Fruit fly (Drosophila melanogaster): ENCODE measurements around the gene fbp.

fbp gene

dm6 chr2L:19756716-19757115 is 7.2 kb downstream of the fbp start, which contains the start of gene CG10631 (continued):
- TF ChIP-seq CG8089 (GFP tag; optimal IDR thresholded peaks at IDR 0.05) (no peak), CG32767 (GFP tag; IDR thresholded peaks at IDR 0.05) (no peak), CG6683 (GFP tag; optimal IDR thresholded peaks at IDR 0.05) (no peak), ara (GFP tag; IDR thresholded peaks at IDR 0.05) (no peak), trh (GFP tag; optimal IDR thresholded peaks at IDR 0.05) (no peak), Adf1 (GFP tag; IDR thresholded peaks at IDR 0.05) (no peak), CG12659 (GFP tag; optimal IDR thresholded peaks at IDR 0.05) (peak; percentile 36), CG10209 (GFP tag; optimal IDR thresholded peaks at IDR 0.05) (no peak), Dad (GFP tag; optimal IDR thresholded peaks at IDR 0.05) (no peak), CG15479 (GFP tag; optimal IDR thresholded peaks at IDR 0.05) (no peak), CG10979 (tag; optimal IDR thresholded peaks at IDR 0.05) (no peak), CG9876 (GFP tag; optimal IDR thresholded peaks at IDR 0.05) (no peak), ro (GFP tag; IDR thresholded peaks at IDR 0.05) (no peak), CG4404 (GFP tag; IDR thresholded peaks at IDR 0.05) (no peak), CG12071 (GFP tag; optimal IDR thresholded peaks at IDR 0.05) (no peak), Lpt (GFP tag; optimal IDR thresholded peaks at IDR 0.05) (no peak), ind (GFP tag; optimal IDR thresholded peaks at IDR 0.05) (no peak), dmrt11E (tag; optimal IDR thresholded peaks at IDR 0.05) (no peak), dimm (GFP tag; IDR thresholded peaks at IDR 0.05) (no peak), bigmax (GFP tag; optimal IDR thresholded peaks at IDR 0.05) (no peak), CG17361 (GFP tag; IDR thresholded peaks at IDR 0.05) (no peak), corto (GFP tag; optimal IDR thresholded peaks at IDR 0.05) (no peak), crc (GFP tag; optimal IDR thresholded peaks at IDR 0.05) (no peak), dysf (GFP tag; IDR thresholded peaks at IDR 0.05) (no peak), CG1792 (GFP tag; optimal IDR thresholded peaks at IDR 0.05) (no peak), CG5180 (GFP tag; optimal IDR thresholded peaks at IDR 0.05) (no peak), CG31441 (GFP tag; IDR thresholded peaks at IDR 0.05) (no peak)

DNA sequence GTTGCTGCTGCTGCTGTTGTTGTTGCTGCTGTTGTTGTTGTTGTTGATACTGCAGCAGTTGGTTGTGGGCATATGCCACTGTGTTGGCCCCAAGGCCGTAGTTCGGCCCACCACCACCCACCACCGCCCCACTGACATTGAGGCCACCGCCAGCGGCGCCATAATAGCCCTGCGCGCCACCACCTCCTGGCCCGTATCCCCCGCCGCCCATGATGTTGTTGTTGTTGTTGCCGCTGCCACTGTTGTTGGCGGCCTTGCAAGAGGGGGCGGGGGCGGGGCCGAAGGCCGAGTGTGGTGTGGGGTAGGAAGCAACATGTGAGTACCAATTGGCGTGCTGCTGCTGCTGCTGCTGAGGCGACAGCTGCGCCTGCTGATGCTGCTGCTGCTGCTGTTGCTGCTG is 7.9 kb downstream of the fbp start:
- peak; percentile 69 for TF ChIP-seq Adf1 (GFP tag; IDR thresholded peaks at IDR 0.05)
- peak; percentile 85 for TF ChIP-seq scrt (GFP tag; optimal IDR thresholded peaks at IDR 0.05)
- TF ChIP-seq kay (GFP tag; optimal IDR thresholded peaks at IDR 0.05) = no peak
- no peak for TF ChIP-seq wdn (GFP tag; IDR thresholded peaks at IDR 0.05)
- 0 out of 2 replicates have a peak, but pooled peaks have one; percentile 18 for TF ChIP-seq CG31224 (GFP tag; IDR thresholded peaks at IDR 0.05)
- TF ChIP-seq CG4424 (GFP tag; optimal IDR thresholded peaks at IDR 0.05) = no peak
- TF ChIP-seq CG42726 (GFP tag; IDR thresholded peaks at IDR 0.05; ENCODE audit: partially characterized antibody) = no peak
- TF ChIP-seq Lim3 (GFP tag; IDR thresholded peaks at IDR 0.05) = no peak
- TF ChIP-seq ttk (GFP tag; IDR thresholded peaks at IDR 0.05) = 0 out of 2 replicates have a peak, but pooled peaks have one; percentile 10
- TF ChIP-seq Ets65A (GFP tag) = no peak
- TF ChIP-seq CG33213 (GFP tag; optimal IDR thresholded peaks at IDR 0.05) = no peak
- TF ChIP-seq CG6254 (GFP tag; optimal IDR thresholded peaks at IDR 0.05) = no peak
- 0 out of 2 replicates have a peak, but pooled peaks have one; percentile 22 for TF ChIP-seq chm (GFP tag; IDR thresholded peaks at IDR 0.05)
- TF ChIP-seq chinmo (GFP tag; IDR thresholded peaks at IDR 0.05; ENCODE audit: partially characterized antibody) = peak; percentile 64; the same call in 1 of the 4 replicates
- TF ChIP-seq Dbx (GFP tag; IDR thresholded peaks at IDR 0.05) = no peak
- TF ChIP-seq lilli (GFP tag; optimal IDR thresholded peaks at IDR 0.05) = no peak
- no peak for TF ChIP-seq pho (GFP tag; optimal IDR thresholded peaks at IDR 0.05)
- TF ChIP-seq toy (GFP tag; IDR thresholded peaks at IDR 0.05) = no peak
- TF ChIP-seq ci (GFP tag; IDR thresholded peaks at IDR 0.05) = peak; percentile 48; the same call in 2 of the 3 replicates
- no peak for TF ChIP-seq CG4820 (GFP tag; optimal IDR thresholded peaks at IDR 0.05)
- TF ChIP-seq hbn (GFP tag; IDR thresholded peaks at IDR 0.05; ENCODE audit: partially characterized antibody) = no peak
- no peak for TF ChIP-seq mld (GFP tag; IDR thresholded peaks at IDR 0.05; ENCODE audit: partially characterized antibody)
- TF ChIP-seq CG1832 (GFP tag; optimal IDR thresholded peaks at IDR 0.05) = peak; percentile 7
- TF ChIP-seq ken (GFP tag; IDR thresholded peaks at IDR 0.05) = 0 out of 3 replicates have a peak, but pooled peaks have one; percentile 25
- TF ChIP-seq Hr39 (optimal IDR thresholded peaks at IDR 0.05) = peak; percentile 71
- peak; percentile 95 for TF ChIP-seq crol (GFP tag; IDR thresholded peaks at IDR 0.05)
- TF ChIP-seq cwo (GFP tag; optimal IDR thresholded peaks at IDR 0.05) = no peak
